Worm (Caenorhabditis elegans) whole organism, midembryonic: Measurements from ENCODE around the gene F34D10.4.
A peak's percentile ranks its signal among the peaks of the same experiment; 100 is the strongest.

Experiments used
- T22C8.4 ChIP-seq: fragments of 200-800 bp; sonication (Bioruptor generic); IDR thresholded peaks from 2 replicates; pipeline ENCODE4 v1.3.6; 2022; ENCODE audit warnings: missing genetic modification characterization, missing compliant biosample characterization
- cog-1 ChIP-seq: sonication (generic microtip); optimal IDR thresholded peaks from 2 replicates; lab custom pipeline; 2016; ENCODE audit warnings: missing genetic modification characterization, missing compliant biosample characterization
- flt-1 ChIP-seq: fragments of 200-800 bp; sonication (Bioruptor generic); IDR thresholded peaks from 2 replicates; pipeline ENCODE4 v1.3.6; 2022; ENCODE audit warnings: missing genetic modification characterization, missing compliant biosample characterization
- klf-2 ChIP-seq: fragments of 200-800 bp; sonication (Bioruptor generic); conservative IDR thresholded peaks from 2 replicates; pipeline ENCODE4 v1.3.6; 2022; ENCODE audit warnings: missing genetic modification reagents, missing genetic modification characterization, missing compliant biosample characterization
- med-1 ChIP-seq: sonication (generic microtip); optimal IDR thresholded peaks from 2 replicates; lab custom pipeline; 2017; ENCODE audit warnings: missing genetic modification characterization, mild to moderate bottlenecking, missing compliant biosample characterization, antibody characterized with exemption, missing genetic modification reagents; ENCODE audit not compliant: insufficient read depth
- ref-1 ChIP-seq: fragments of 200-800 bp; sonication (Bioruptor generic); conservative IDR thresholded peaks from 2 replicates; pipeline ENCODE4 v1.3.6; 2022; ENCODE audit warnings: missing genetic modification reagents, missing genetic modification characterization, missing compliant biosample characterization
- tab-1 ChIP-seq: fragments of 200-800 bp; sonication (Bioruptor generic); IDR thresholded peaks from 2 replicates; pipeline ENCODE4 v1.3.6; 2022; ENCODE audit warnings: missing genetic modification characterization, missing compliant biosample characterization
- ztf-23 ChIP-seq: fragments of 200-800 bp; sonication (Bioruptor generic); IDR thresholded peaks from 2 replicates; pipeline ENCODE4 v1.3.6; 2022; ENCODE audit warnings: missing genetic modification reagents, missing genetic modification characterization, missing compliant biosample characterization
- ztf-29 ChIP-seq: fragments of 200-800 bp; sonication (Bioruptor generic); IDR thresholded peaks from 2 replicates; pipeline ENCODE4 v1.3.6; 2022; ENCODE audit warnings: missing genetic modification reagents, missing genetic modification characterization, missing compliant biosample characterization

F34D10.4 gene

DNA sequence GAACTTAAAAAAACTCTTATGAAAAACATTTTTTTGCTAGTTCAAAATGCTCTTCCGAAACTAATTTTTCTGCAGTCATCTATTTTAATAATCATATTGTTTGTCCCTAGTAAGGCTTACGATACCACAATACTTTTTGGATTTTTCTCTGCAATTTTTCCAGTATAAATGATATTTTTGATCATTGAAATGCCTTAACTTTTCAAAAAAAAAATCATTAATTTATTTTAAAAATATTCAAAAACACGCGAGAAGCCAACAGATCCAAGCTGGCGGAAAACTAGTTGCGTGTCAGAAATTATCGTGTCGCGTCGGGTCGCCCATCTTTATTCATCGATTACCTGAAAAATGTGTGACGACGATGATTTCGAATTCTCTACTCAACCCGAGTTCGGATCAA is 31.8 kb downstream of the F34D10.4 start, which contains the start of gene gmeb-3:
Gene gmeb-3, plus strand, starts transcription at position 301 of the 400 bp plus-strand sequence.
- TF ChIP-seq klf-2 (GFP tag; lab: Robert Waterston, UW) = no peak
- TF ChIP-seq cog-1 (tag; lab: Kevin White, UChicago) = no peak
- no peak for TF ChIP-seq ztf-23 (GFP tag; lab: Robert Waterston, UW)
- no peak for TF ChIP-seq ref-1
- no peak for TF ChIP-seq ztf-29 (GFP tag; lab: Robert Waterston, UW)
- TF ChIP-seq tab-1 (GFP tag; lab: Robert Waterston, UW) = no peak

DNA sequence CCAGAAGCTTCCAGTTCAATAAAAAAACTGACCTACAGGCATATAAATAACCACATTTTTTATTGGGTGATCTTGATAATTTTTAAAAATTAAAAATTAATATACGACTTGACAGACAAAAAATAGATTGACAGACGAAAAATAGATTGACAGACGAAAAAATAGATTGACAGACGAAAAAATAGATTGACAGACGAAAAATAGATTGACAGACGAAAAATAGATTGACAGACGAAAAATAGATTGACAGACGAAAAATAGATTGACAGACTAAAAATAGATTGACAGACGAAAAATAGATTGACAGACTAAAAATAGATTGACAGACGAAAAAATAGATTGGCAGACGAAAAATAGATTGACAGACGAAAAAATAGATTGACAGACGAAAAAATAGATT is 34.0 kb downstream of the F34D10.4 start:
- 0 out of 2 replicates have a peak, but pooled peaks have one; percentile 29 for TF ChIP-seq ref-1
- peak; percentile 85 for TF ChIP-seq ztf-23 (GFP tag; lab: Robert Waterston, UW)
- peak; percentile 66 for TF ChIP-seq T22C8.4 (GFP tag; lab: Robert Waterston, UW)
- TF ChIP-seq flt-1 (GFP tag; lab: Robert Waterston, UW) = peak; percentile 85
- TF ChIP-seq klf-2 (GFP tag; lab: Robert Waterston, UW) = peak; percentile 73; the same call in 1 of the 2 replicates

DNA sequence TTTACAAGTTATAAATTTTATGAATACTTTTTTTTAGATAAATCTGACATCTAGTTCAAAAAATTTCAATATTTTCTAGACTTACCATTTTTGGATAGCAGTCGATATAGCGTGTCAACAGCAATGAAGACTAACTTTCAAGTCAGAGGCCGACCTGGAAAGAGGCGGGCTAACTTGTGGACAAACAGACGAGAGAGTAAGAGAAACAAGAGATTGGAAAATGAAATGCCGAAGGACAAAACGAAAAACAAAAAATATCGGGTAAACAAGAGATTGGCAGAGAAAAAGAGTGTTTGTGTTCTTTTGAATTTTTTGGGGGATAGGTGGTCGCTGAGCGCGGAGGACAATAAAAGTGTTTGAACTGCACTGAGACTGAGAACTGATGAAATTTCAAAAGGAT is 36.8 kb downstream of the F34D10.4 start, which contains the start of gene lec-4:
Gene lec-4, minus strand, starts transcription at position 154 of the 400 bp plus-strand sequence.
- TF ChIP-seq cog-1 (tag; lab: Kevin White, UChicago) (no peak), tab-1 (GFP tag; lab: Robert Waterston, UW) (no peak), ztf-23 (GFP tag; lab: Robert Waterston, UW) (no peak), med-1 (GFP tag; lab: Kevin White, UChicago) (no peak), ref-1 (no peak), ztf-29 (GFP tag; lab: Robert Waterston, UW) (no peak), flt-1 (GFP tag; lab: Robert Waterston, UW) (no peak), T22C8.4 (GFP tag; lab: Robert Waterston, UW) (no peak), klf-2 (GFP tag; lab: Robert Waterston, UW) (no peak)

DNA sequence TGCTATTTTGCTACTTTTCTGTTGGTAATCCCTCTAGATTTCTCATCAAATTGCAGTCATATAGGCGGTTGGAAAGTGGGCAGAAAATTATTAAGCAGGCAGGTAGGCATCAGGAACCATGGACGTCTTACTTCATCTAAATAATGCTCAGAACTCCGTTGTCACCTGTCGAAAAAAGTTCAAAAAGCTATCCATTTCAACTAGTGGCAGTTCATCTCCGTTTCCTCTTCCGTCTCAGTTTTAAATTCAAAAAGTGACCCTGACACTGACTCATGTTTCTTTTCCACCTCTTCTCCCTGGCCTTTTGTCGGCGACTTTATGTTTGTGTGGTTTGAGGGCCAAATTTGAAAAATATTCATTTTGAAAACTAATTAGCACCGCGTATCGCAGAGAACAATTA is 38.1 kb downstream of the F34D10.4 start:
- TF ChIP-seq ztf-23 (GFP tag; lab: Robert Waterston, UW) (no peak), ztf-29 (GFP tag; lab: Robert Waterston, UW) (no peak), ref-1 (no peak), klf-2 (GFP tag; lab: Robert Waterston, UW) (no peak), tab-1 (GFP tag; lab: Robert Waterston, UW) (no peak), cog-1 (tag; lab: Kevin White, UChicago) (no peak), T22C8.4 (GFP tag; lab: Robert Waterston, UW) (no peak), med-1 (GFP tag; lab: Kevin White, UChicago) (no peak), flt-1 (GFP tag; lab: Robert Waterston, UW) (no peak)

DNA sequence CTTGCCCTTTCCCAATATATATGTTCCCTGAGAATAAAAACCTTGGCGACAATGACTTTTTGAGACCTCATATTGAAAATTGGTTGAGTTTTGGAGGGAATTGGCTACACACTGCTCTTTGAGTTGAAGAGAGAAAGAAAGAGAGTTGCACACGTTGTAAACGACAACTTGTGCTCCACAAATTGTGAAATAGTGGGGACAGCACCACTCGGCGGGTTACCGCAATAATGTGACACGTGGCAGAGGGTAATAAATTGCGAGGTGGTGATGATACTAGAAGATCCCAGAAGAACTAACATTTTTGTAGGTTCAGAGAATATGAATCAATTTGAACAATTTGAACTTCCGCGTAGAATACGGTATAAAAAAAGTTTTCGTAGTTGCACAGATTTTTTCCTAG is 45.4 kb downstream of the F34D10.4 start:
- TF ChIP-seq tab-1 (GFP tag; lab: Robert Waterston, UW) (no peak), T22C8.4 (GFP tag; lab: Robert Waterston, UW) (no peak), ztf-29 (GFP tag; lab: Robert Waterston, UW) (no peak), klf-2 (GFP tag; lab: Robert Waterston, UW) (no peak), ref-1 (no peak), flt-1 (GFP tag; lab: Robert Waterston, UW) (no peak), ztf-23 (GFP tag; lab: Robert Waterston, UW) (no peak), cog-1 (tag; lab: Kevin White, UChicago) (no peak), med-1 (GFP tag; lab: Kevin White, UChicago) (no peak)

DNA sequence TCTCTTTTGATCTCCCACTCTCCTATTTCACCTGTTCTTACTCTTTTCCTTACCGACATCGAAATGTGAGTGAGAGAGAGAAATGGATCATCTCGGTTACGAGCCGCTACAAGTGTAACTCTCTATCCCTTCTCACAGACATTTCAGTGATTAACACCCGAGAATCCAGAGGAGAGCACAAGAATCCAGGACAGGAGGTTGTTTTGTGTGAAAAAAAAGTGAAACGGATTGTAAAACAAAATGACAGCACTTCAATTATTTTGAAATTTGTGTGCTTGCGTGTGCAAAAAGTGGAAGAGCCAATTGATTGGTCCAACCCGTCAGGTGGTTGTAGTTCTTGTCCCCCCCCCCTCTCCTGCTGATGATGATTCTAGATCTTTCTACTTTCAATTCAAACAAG is 46.5 kb downstream of the F34D10.4 start:
- no peak for TF ChIP-seq ref-1

DNA sequence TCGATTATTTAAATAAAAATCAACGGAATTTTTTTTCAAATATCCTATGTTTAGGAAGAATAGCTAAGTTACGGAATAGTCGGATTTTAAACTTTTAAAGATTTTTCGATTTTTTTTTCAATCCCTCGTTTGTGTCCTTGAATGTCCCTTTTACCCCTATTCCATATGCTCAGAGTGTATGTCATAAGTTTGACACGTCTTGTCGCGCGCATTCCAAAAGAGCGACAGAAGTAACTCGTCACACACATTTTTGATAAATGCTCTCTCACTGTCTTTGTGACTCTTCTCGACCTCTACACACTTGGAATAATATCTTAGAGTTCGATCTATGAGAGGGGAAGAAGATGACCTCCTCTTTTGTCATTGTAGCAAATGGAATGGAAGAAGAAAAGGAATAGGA is 47.5 kb downstream of the F34D10.4 start:
- no peak for TF ChIP-seq tab-1 (GFP tag; lab: Robert Waterston, UW)
- no peak for TF ChIP-seq cog-1 (tag; lab: Kevin White, UChicago)
- no peak for TF ChIP-seq T22C8.4 (GFP tag; lab: Robert Waterston, UW)
- no peak for TF ChIP-seq flt-1 (GFP tag; lab: Robert Waterston, UW)
- TF ChIP-seq ztf-23 (GFP tag; lab: Robert Waterston, UW) = no peak
- no peak for TF ChIP-seq klf-2 (GFP tag; lab: Robert Waterston, UW)
- no peak for TF ChIP-seq med-1 (GFP tag; lab: Kevin White, UChicago)
- no peak for TF ChIP-seq ztf-29 (GFP tag; lab: Robert Waterston, UW)
- no peak for TF ChIP-seq ref-1

DNA sequence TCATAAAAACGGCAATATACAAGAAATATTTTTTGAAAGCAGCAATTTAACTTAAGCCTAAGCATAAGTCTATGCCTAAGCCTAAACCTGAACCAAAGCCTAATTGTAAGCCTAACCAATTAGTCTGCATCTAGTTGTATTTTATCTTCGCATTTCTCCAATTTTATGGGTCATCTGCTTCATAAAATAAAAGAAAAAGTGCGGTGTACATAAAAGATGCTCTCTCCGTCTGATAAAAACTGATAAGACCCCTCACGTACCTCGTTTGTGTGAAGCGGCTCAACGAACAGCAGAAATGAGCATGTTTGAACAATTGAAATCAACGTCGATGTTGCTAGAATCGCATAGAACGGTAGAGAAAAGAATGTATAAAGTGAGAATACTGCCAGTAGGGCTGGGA is 48.7 kb downstream of the F34D10.4 start:
- TF ChIP-seq ztf-29 (GFP tag; lab: Robert Waterston, UW) = peak; percentile 32; the same call in 1 of the 2 replicates
- no peak for TF ChIP-seq med-1 (GFP tag; lab: Kevin White, UChicago)

DNA sequence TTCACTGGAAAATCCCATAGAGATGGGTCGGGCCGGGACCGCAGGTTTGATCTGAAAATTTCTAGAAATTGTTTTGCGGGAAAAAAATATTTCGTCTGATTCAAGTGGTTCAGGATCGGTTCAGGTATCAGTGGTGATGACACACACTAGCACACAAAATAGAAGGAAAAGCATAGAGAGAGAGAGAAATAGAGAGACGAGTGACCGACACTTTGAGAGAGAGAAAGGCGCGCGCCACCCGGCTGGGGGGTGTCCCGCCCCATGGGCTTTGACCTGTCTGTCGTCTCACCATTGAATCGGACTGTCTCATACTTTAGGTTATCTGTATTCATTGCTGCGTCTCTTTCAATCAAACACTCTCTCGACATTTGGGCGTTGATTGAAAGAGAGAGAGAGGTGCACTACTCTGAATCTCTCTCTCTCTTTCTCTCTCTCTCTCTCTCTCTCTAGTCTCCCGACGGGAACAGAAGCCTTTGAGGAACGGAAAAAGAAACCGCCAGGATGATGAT is 50.1 kb downstream of the F34D10.4 start, which contains the start of gene acy-3:
Gene acy-3, minus strand, starts transcription at position 51 of the 509 bp plus-strand sequence.
- TF ChIP-seq tab-1 (GFP tag; lab: Robert Waterston, UW) = 0 out of 2 replicates have a peak, but pooled peaks have one; percentile 27
- TF ChIP-seq med-1 (GFP tag; lab: Kevin White, UChicago) = no peak
